Fruit fly (Drosophila melanogaster) whole organism, pupa: ENCODE results near the gene pps.

Experiments used
- CG12605 ChIP-seq: fragments of 200-800 bp; sonication (Bioruptor generic); IDR thresholded peaks from 2 replicates; pipeline ENCODE4 v1.3.6; 2022; ENCODE audit warnings: missing biosample characterization, missing genetic modification characterization
- CG14655 ChIP-seq: fragments of 200-800 bp; sonication (Bioruptor generic); optimal IDR thresholded peaks from 3 replicates; lab custom pipeline; 2017; ENCODE audit warnings: mild to moderate bottlenecking, missing biosample characterization, missing genetic modification reagents, missing genetic modification characterization
- CG15710 ChIP-seq: fragments of 200-800 bp; sonication (Bioruptor generic); optimal IDR thresholded peaks from 2 replicates; lab custom pipeline; 2018; ENCODE audit warnings: missing biosample characterization, mild to moderate bottlenecking, missing genetic modification characterization, moderate library complexity
- CG32121 ChIP-seq: fragments of 200-800 bp; sonication (Bioruptor generic); IDR thresholded peaks from 2 replicates; pipeline ENCODE4 v1.3.6; 2022; ENCODE audit warnings: missing biosample characterization, missing genetic modification characterization
- CG9948 ChIP-seq: fragments of 200-800 bp; sonication (Bioruptor generic); optimal IDR thresholded peaks from 2 replicates; lab custom pipeline; 2018; ENCODE audit warnings: missing biosample characterization, mild to moderate bottlenecking, missing genetic modification characterization, moderate library complexity
- D1 ChIP-seq: fragments of 200-800 bp; sonication (Bioruptor generic); optimal IDR thresholded peaks from 2 replicates; lab custom pipeline; 2018; ENCODE audit warnings: missing biosample characterization, mild to moderate bottlenecking, missing genetic modification characterization, moderate library complexity
- EcR ChIP-seq: fragments of 200-800 bp; sonication (Bioruptor generic); optimal IDR thresholded peaks from 3 replicates; lab custom pipeline; 2019; ENCODE audit warnings: missing biosample characterization, missing genetic modification characterization, mild to moderate bottlenecking, moderate library complexity, missing genetic modification reagents
- Pif1A ChIP-seq: fragments of 200-800 bp; sonication (Bioruptor generic); optimal IDR thresholded peaks from 3 replicates; lab custom pipeline; 2016; ENCODE audit warnings: missing biosample characterization, missing genetic modification characterization
- Pif1B ChIP-seq: fragments of 200-800 bp; sonication (Bioruptor generic); optimal IDR thresholded peaks from 3 replicates; lab custom pipeline; 2016; ENCODE audit warnings: missing biosample characterization, missing genetic modification characterization

DNA sequence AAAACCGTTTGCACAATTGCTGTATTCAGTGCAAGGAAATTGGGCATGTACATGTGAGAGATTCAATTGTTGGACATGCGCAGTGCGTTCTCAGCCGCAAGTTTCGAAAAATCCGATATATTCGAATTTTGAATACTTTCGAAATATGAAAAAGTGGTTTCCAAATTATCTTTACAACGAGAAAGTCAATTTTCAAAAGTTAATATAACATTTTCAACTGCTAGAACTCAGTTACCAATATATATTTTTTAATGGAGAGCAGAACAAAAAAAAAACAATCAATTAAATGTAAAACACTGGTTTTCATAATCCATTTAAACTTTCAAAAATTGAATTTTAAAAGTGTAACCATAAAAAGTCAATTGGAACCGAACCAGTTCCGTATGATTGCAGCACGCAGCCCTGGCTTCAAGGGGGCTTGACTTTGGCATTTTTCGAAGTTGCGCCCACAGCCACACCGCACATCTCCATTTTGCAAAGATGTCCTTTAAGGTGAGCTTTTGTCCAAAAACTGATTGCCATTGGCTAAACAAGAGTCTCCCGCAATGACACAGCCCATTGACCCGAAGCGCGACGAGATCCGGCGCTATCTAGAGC, 8.8 kb downstream of the pps start, which contains the start of the genes Scgbeta and CG17202:
- TF ChIP-seq Pif1B (GFP tag; lab: Kevin White, UChicago) (no peak), CG9948 (tag; lab: Kevin White, UChicago) (no peak), EcR (GFP tag; lab: Kevin White, UChicago) (no peak), D1 (tag; lab: Kevin White, UChicago) (no peak), CG15710 (tag; lab: Kevin White, UChicago) (no peak), CG32121 (GFP tag; lab: Robert Waterston, UW) (no peak), CG12605 (GFP tag; lab: Robert Waterston, UW) (no peak; the same call in 1 of the 2 replicates), CG14655 (GFP tag; lab: Kevin White, UChicago) (no peak), Pif1A (no peak)
